Fruit fly (Drosophila melanogaster) whole organism, pupa: ENCODE results near the gene Mlp84B.
A peak's percentile ranks its signal among the peaks of the same experiment; 100 is the strongest.

Experiments
- CG12605 ChIP-seq: fragments of 200-800 bp; sonication (Bioruptor generic); IDR thresholded peaks from 2 replicates; pipeline ENCODE4 v1.3.6; 2022; ENCODE audit warnings: missing biosample characterization, missing genetic modification characterization
- CG4496 ChIP-seq: fragments of 200-800 bp; sonication (Bioruptor generic); IDR thresholded peaks from 3 replicates; pipeline ENCODE4 v1.3.6; 2022; ENCODE audit warnings: missing biosample characterization, missing genetic modification characterization

DNA sequence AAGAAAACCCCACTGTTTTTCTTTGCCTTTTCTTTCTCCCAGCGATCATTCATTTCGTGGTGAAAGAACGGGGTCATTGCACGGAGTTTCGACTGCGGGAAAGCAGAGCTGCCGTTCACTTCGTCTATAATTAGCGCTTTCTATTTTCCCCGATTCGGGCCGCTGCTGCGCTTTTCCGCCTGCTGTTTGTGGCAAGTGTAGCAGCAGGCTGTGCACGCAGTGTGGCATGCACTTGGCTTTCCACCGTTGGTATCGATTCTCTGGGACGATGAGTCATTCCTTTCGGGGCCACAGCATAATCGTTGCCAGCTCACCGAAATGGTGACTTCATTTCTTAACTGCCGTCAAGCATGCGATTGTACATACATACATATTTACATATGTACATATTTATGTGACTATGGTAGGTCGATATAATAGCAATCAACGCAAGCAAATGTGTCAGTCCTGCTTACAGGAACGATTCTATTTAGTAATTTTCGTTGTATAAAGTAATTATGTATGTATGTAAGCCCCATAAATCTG lies 28.6 kb downstream of the Mlp84B start:
- no peak for TF ChIP-seq CG12605 (GFP tag; lab: Robert Waterston, UW)
- TF ChIP-seq CG4496 = 0 out of 3 replicates have a peak, but pooled peaks have one; percentile 15
